Fruit fly (Drosophila melanogaster) whole organism, prepupa: ENCODE results near the gene CG42263.
A peak's percentile ranks its signal among the peaks of the same experiment; 100 is the strongest.

ENCODE experiments used
- Blimp-1 ChIP-seq: fragments of 200-800 bp; sonication (Bioruptor generic); optimal IDR thresholded peaks from 3 replicates; lab custom pipeline; 2017; ENCODE audit warnings: missing biosample characterization, missing genetic modification characterization, mild to moderate bottlenecking, moderate library complexity, missing genetic modification reagents
- CG10631 ChIP-seq: fragments of 200-800 bp; sonication (Bioruptor generic); optimal IDR thresholded peaks from 2 replicates; lab custom pipeline; 2016; ENCODE audit warnings: missing biosample characterization, missing genetic modification characterization
- CG10669 ChIP-seq: fragments of 200-800 bp; sonication (Bioruptor generic); optimal IDR thresholded peaks from 3 replicates; lab custom pipeline; 2018; ENCODE audit warnings: missing biosample characterization, mild to moderate bottlenecking, missing genetic modification characterization, moderate library complexity
- CG11294 ChIP-seq: fragments of 200-800 bp; sonication (Bioruptor generic); IDR thresholded peaks from 2 replicates; pipeline ENCODE4 v1.3.6; 2022; ENCODE audit warnings: missing biosample characterization, missing genetic modification characterization
- CG11902 ChIP-seq: fragments of 200-800 bp; sonication (Bioruptor generic); optimal IDR thresholded peaks from 3 replicates; lab custom pipeline; 2016; ENCODE audit warnings: missing biosample characterization, missing genetic modification characterization
- CG15336 ChIP-seq: fragments of 200-800 bp; sonication (Bioruptor generic); IDR thresholded peaks from 2 replicates; pipeline ENCODE4 v1.3.6; 2022; ENCODE audit warnings: missing biosample characterization, missing genetic modification characterization
- CG1621 ChIP-seq: fragments of 200-800 bp; sonication (Bioruptor generic); optimal IDR thresholded peaks from 3 replicates; lab custom pipeline; 2018; ENCODE audit warnings: missing biosample characterization, mild to moderate bottlenecking, missing genetic modification characterization
- CG3032 ChIP-seq: fragments of 200-800 bp; optimal IDR thresholded peaks from 2 replicates; lab custom pipeline; 2019; ENCODE audit warnings: missing biosample characterization, mild to moderate bottlenecking, missing genetic modification characterization, moderate library complexity
- CG32006 ChIP-seq: fragments of 200-800 bp; sonication (Bioruptor generic); optimal IDR thresholded peaks from 3 replicates; lab custom pipeline; 2017; ENCODE audit warnings: missing biosample characterization, mild to moderate bottlenecking, missing genetic modification characterization
- CG34406 ChIP-seq: fragments of 200-800 bp; sonication (Bioruptor generic); optimal IDR thresholded peaks from 3 replicates; lab custom pipeline; 2016; ENCODE audit warnings: missing biosample characterization, missing genetic modification characterization
- CG3919 ChIP-seq: fragments of 200-800 bp; sonication (Bioruptor generic); optimal IDR thresholded peaks from 3 replicates; lab custom pipeline; 2016; ENCODE audit warnings: missing biosample characterization, missing genetic modification characterization
- CG6163 ChIP-seq: fragments of 200-800 bp; sonication (Bioruptor generic); IDR thresholded peaks from 3 replicates; pipeline ENCODE4 v1.3.6; 2022; ENCODE audit warnings: missing biosample characterization, missing genetic modification characterization
- CG6276 ChIP-seq: fragments of 200-800 bp; sonication (Bioruptor generic); optimal IDR thresholded peaks from 2 replicates; lab custom pipeline; 2017; ENCODE audit warnings: missing biosample characterization, mild to moderate bottlenecking, missing genetic modification characterization
- CG8119 ChIP-seq: fragments of 200-800 bp; sonication (Bioruptor generic); IDR thresholded peaks from 3 replicates; pipeline ENCODE4 v1.3.6; 2022; ENCODE audit warnings: missing biosample characterization, missing genetic modification characterization
- CG8319 ChIP-seq: fragments of 200-800 bp; sonication (Bioruptor generic); optimal IDR thresholded peaks from 3 replicates; lab custom pipeline; 2016; ENCODE audit warnings: missing biosample characterization, missing genetic modification characterization
- CG8632 ChIP-seq: fragments of 200-800 bp; sonication (Bioruptor generic); optimal IDR thresholded peaks from 3 replicates; lab custom pipeline; 2016; ENCODE audit warnings: missing biosample characterization, missing genetic modification characterization
- CG9139 ChIP-seq: fragments of 200-800 bp; sonication (Bioruptor generic); optimal IDR thresholded peaks from 3 replicates; lab custom pipeline; 2017; ENCODE audit warnings: missing biosample characterization, mild to moderate bottlenecking, missing genetic modification characterization
- Eip75B ChIP-seq: fragments of 200-800 bp; sonication (Bioruptor generic); optimal IDR thresholded peaks from 3 replicates; lab custom pipeline; 2016; ENCODE audit warnings: missing biosample characterization, missing genetic modification characterization
- Eip78C ChIP-seq: fragments of 200-800 bp; sonication (Bioruptor generic); peaks from one replicate; lab custom pipeline; 2016; ENCODE audit warnings: missing biosample characterization, missing genetic modification characterization
- Eip93F ChIP-seq: fragments of 200-800 bp; sonication (Bioruptor generic); optimal IDR thresholded peaks from 2 replicates; lab custom pipeline; 2016; ENCODE audit warnings: missing biosample characterization, mild to moderate bottlenecking, missing genetic modification characterization
- Ets21C ChIP-seq: fragments of 200-800 bp; sonication (Bioruptor generic); optimal IDR thresholded peaks from 3 replicates; lab custom pipeline; 2016; ENCODE audit warnings: missing biosample characterization, missing genetic modification characterization
- Gug ChIP-seq: fragments of 200-800 bp; sonication (Bioruptor generic); IDR thresholded peaks from 2 replicates; pipeline ENCODE4 v1.3.6; 2022; ENCODE audit warnings: missing biosample characterization, missing genetic modification characterization
- Hr39 ChIP-seq: fragments of 200-800 bp; sonication (Bioruptor generic); optimal IDR thresholded peaks from 2 replicates; lab custom pipeline; 2016; ENCODE audit warnings: missing biosample characterization, missing genetic modification characterization
- Lpt ChIP-seq: fragments of 200-800 bp; sonication (Bioruptor generic); optimal IDR thresholded peaks from 3 replicates; lab custom pipeline; 2016; ENCODE audit warnings: missing biosample characterization, missing genetic modification characterization
- OdsH ChIP-seq: fragments of 200-800 bp; sonication (Bioruptor generic); optimal IDR thresholded peaks from 3 replicates; lab custom pipeline; 2016; ENCODE audit warnings: missing biosample characterization, missing genetic modification characterization
- Smox ChIP-seq: fragments of 200-800 bp; sonication (Bioruptor generic); optimal IDR thresholded peaks from 3 replicates; lab custom pipeline; 2016; ENCODE audit warnings: missing biosample characterization, missing genetic modification characterization
- acj6 ChIP-seq: fragments of 200-800 bp; sonication (Bioruptor generic); optimal IDR thresholded peaks from 3 replicates; lab custom pipeline; 2016; ENCODE audit warnings: missing biosample characterization, missing genetic modification characterization
- cyc ChIP-seq: fragments of 200-800 bp; sonication (Bioruptor generic); optimal IDR thresholded peaks from 3 replicates; lab custom pipeline; 2016; ENCODE audit warnings: missing biosample characterization, missing genetic modification characterization
- dac ChIP-seq: fragments of 200-800 bp; sonication (Bioruptor generic); optimal IDR thresholded peaks from 2 replicates; lab custom pipeline; 2017; ENCODE audit warnings: missing biosample characterization, mild to moderate bottlenecking, missing genetic modification characterization
- dsx ChIP-seq: fragments of 200-800 bp; optimal IDR thresholded peaks from 3 replicates; lab custom pipeline; 2019; ENCODE audit warnings: missing biosample characterization, mild to moderate bottlenecking, missing genetic modification characterization, moderate library complexity; ENCODE audit not compliant: poor library complexity, severe bottlenecking
- eg ChIP-seq: fragments of 200-800 bp; sonication (Bioruptor generic); IDR thresholded peaks from 3 replicates; pipeline ENCODE4 v1.3.6; 2022; ENCODE audit warnings: missing biosample characterization, missing genetic modification characterization
- esn ChIP-seq: fragments of 200-800 bp; sonication (Bioruptor generic); optimal IDR thresholded peaks from 2 replicates; lab custom pipeline; 2016; ENCODE audit warnings: missing biosample characterization, mild to moderate bottlenecking, missing genetic modification characterization, moderate library complexity
- fd85E ChIP-seq: fragments of 200-800 bp; sonication (Bioruptor generic); optimal IDR thresholded peaks from 3 replicates; lab custom pipeline; 2016; ENCODE audit warnings: missing biosample characterization, missing genetic modification characterization
- fkh ChIP-seq: fragments of 200-800 bp; sonication (Bioruptor generic); optimal IDR thresholded peaks from 3 replicates; lab custom pipeline; 2017; ENCODE audit warnings: missing biosample characterization, mild to moderate bottlenecking, missing genetic modification characterization, moderate library complexity
- lz ChIP-seq: fragments of 200-800 bp; sonication (Bioruptor generic); optimal IDR thresholded peaks from 3 replicates; lab custom pipeline; 2016; ENCODE audit warnings: missing biosample characterization, missing genetic modification characterization
- net ChIP-seq: fragments of 200-800 bp; sonication (Bioruptor generic); optimal IDR thresholded peaks from 3 replicates; lab custom pipeline; 2016; ENCODE audit warnings: missing biosample characterization, missing genetic modification characterization
- ss ChIP-seq, 2 experiments: fragments of 200-800 bp; sonication (Bioruptor generic); optimal IDR thresholded peaks; 2 replicates in 1 of 2; 3 replicates in 1 of 2; lab custom pipeline; 2017 to 2018; ENCODE audit warnings: mild to moderate bottlenecking in 2 of 2, missing biosample characterization in 2 of 2, missing genetic modification characterization in 2 of 2, moderate library complexity in 1 of 2
- svp ChIP-seq: fragments of 200-800 bp; sonication (Bioruptor generic); peaks from one replicate; lab custom pipeline; 2016; ENCODE audit warnings: missing biosample characterization, missing genetic modification characterization
- topi ChIP-seq: fragments of 200-800 bp; sonication (Bioruptor generic); optimal IDR thresholded peaks from 3 replicates; lab custom pipeline; 2016; ENCODE audit warnings: missing biosample characterization, missing genetic modification characterization

CG42263 gene

dm6 chr3L:19988891-19989290, 33.3 kb upstream of the CG42263 start, which contains the start of gene Csas:
Csas (minus strand) TSS chr3L:19988991.
- peak; percentile 29; the same call in 1 of the 2 replicates for TF ChIP-seq CG15336 (GFP tag; lab: Robert Waterston, UW)
- TF ChIP-seq Eip75B (GFP tag; lab: Kevin White, UChicago), result no peak

dm6 chr3L:19985768-19986167, 30.2 kb upstream of the CG42263 start, which contains the start of the genes hale and schuy:
hale (minus strand) TSS chr3L:19985868.
schuy (plus strand) TSS chr3L:19986093.
- no peak for TF ChIP-seq CG3032 (tag; lab: Kevin White, UChicago)
- no peak for TF ChIP-seq fd85E (GFP tag; lab: Kevin White, UChicago)
- no peak for TF ChIP-seq CG11902 (GFP tag; lab: Kevin White, UChicago)
- no peak for TF ChIP-seq cyc
- TF ChIP-seq CG8319 (GFP tag; lab: Kevin White, UChicago), result no peak
- no peak for TF ChIP-seq Eip75B (GFP tag; lab: Kevin White, UChicago)
- TF ChIP-seq CG3919 (GFP tag; lab: Kevin White, UChicago), result no peak
- TF ChIP-seq CG32006 (GFP tag; lab: Kevin White, UChicago), result no peak
- TF ChIP-seq Smox (GFP tag; lab: Kevin White, UChicago), result no peak
- TF ChIP-seq Eip93F, result no peak
- no peak for TF ChIP-seq Blimp-1
- no peak for TF ChIP-seq CG6163
- TF ChIP-seq dsx (GFP tag; lab: Kevin White, UChicago), result no peak
- TF ChIP-seq CG10669 (GFP tag; lab: Kevin White, UChicago), result no peak
- no peak for TF ChIP-seq Eip78C
- no peak for TF ChIP-seq esn
- no peak for TF ChIP-seq CG10631 (GFP tag; lab: Kevin White, UChicago)
- no peak for TF ChIP-seq CG34406
- TF ChIP-seq CG1621, result no peak
- no peak for TF ChIP-seq Hr39 (GFP tag; lab: Kevin White, UChicago)

- TF ChIP-seq topi (GFP tag; lab: Kevin White, UChicago) (no peak), CG8632 (GFP tag; lab: Kevin White, UChicago) (no peak), CG15336 (GFP tag; lab: Robert Waterston, UW) (no peak), lz (GFP tag; lab: Kevin White, UChicago) (no peak), CG9139 (GFP tag; lab: Kevin White, UChicago) (no peak), dsx (GFP tag; lab: Kevin White, UChicago) (no peak), OdsH (GFP tag; lab: Kevin White, UChicago) (no peak), Lpt (GFP tag; lab: Kevin White, UChicago) (no peak), CG6276 (GFP tag; lab: Kevin White, UChicago) (no peak), svp (GFP tag; lab: Kevin White, UChicago) (no peak), net (GFP tag; lab: Kevin White, UChicago) (no peak)
Observed at dm6 chr3L:19981385-19981784, 25.8 kb upstream of the CG42263 start, which contains the start of gene CG17732. CG17732 (plus strand) TSS chr3L:19981685.

dm6 chr3L:19979592-19979991, 24.0 kb upstream of the CG42263 start, which contains the start of gene CG14182:
CG14182 (minus strand) TSS chr3L:19979812.
- no peak for TF ChIP-seq Blimp-1
- TF ChIP-seq topi (GFP tag; lab: Kevin White, UChicago), result no peak
- peak; percentile 91 for TF ChIP-seq fkh (GFP tag; lab: Kevin White, UChicago)
- TF ChIP-seq cyc, result no peak

dm6 chr3L:19978088-19978487, 22.5 kb upstream of the CG42263 start:
- TF ChIP-seq fkh (GFP tag; lab: Kevin White, UChicago), result no peak
- no peak for TF ChIP-seq CG8119 (GFP tag; lab: Robert Waterston, UW)
- TF ChIP-seq Lpt (GFP tag; lab: Kevin White, UChicago), result no peak
- TF ChIP-seq acj6 (GFP tag; lab: Kevin White, UChicago), result no peak
- no peak for TF ChIP-seq CG10631 (GFP tag; lab: Kevin White, UChicago)
- TF ChIP-seq dsx (GFP tag; lab: Kevin White, UChicago), result no peak
- no peak for TF ChIP-seq CG11294
- no peak for TF ChIP-seq topi (GFP tag; lab: Kevin White, UChicago)
- no peak for TF ChIP-seq esn
- TF ChIP-seq dac (GFP tag; lab: Kevin White, UChicago), result no peak
- TF ChIP-seq CG9139 (GFP tag; lab: Kevin White, UChicago), result no peak
- no peak for TF ChIP-seq ss (GFP tag; optimal IDR thresholded peaks at IDR 0.05; lab: Kevin White, UChicago)
- no peak for TF ChIP-seq Gug
- TF ChIP-seq CG11902 (GFP tag; lab: Kevin White, UChicago), result no peak
- TF ChIP-seq Ets21C (GFP tag; lab: Kevin White, UChicago), result no peak
- no peak for TF ChIP-seq eg (GFP tag; lab: Robert Waterston, UW)
- TF ChIP-seq CG6276 (GFP tag; lab: Kevin White, UChicago), result no peak
